Worm (Caenorhabditis elegans) whole organism, mixed stage, embryonic: ENCODE measurements around the gene oac-38.

ENCODE experiments used
- blmp-1 ChIP-seq: fragments of 150-350 bp; optimal IDR thresholded peaks from 2 replicates; lab custom pipeline; 2014; ENCODE audit warnings: missing biosample characterization, missing genetic modification characterization
- cnd-1 ChIP-seq: fragments of 200-800 bp; sonication (Bioruptor generic); optimal IDR thresholded peaks from 2 replicates; lab custom pipeline; 2018; ENCODE audit warnings: mild to moderate bottlenecking, missing genetic modification characterization, missing compliant biosample characterization
- elt-1 ChIP-seq: sonication (generic microtip); optimal IDR thresholded peaks from 2 replicates; lab custom pipeline; 2017; ENCODE audit warnings: missing genetic modification characterization, mild to moderate bottlenecking, missing compliant biosample characterization, antibody characterized with exemption, moderate library complexity, borderline replicate concordance; ENCODE audit not compliant: insufficient read depth
- elt-3 ChIP-seq: fragments of 150-350 bp; optimal IDR thresholded peaks from 2 replicates; lab custom pipeline; 2014; ENCODE audit warnings: missing biosample characterization, missing genetic modification characterization
- flh-1 ChIP-seq: fragments of 200-800 bp; sonication (Bioruptor generic); optimal IDR thresholded peaks from 2 replicates; lab custom pipeline; 2018; ENCODE audit warnings: mild to moderate bottlenecking, missing genetic modification characterization, moderate library complexity, missing compliant biosample characterization
- ham-2 ChIP-seq: fragments of 200-800 bp; sonication (Bioruptor generic); optimal IDR thresholded peaks from 2 replicates; lab custom pipeline; 2018; ENCODE audit warnings: mild to moderate bottlenecking, missing genetic modification characterization, missing compliant biosample characterization
- lin-13 ChIP-seq: fragments of 150-350 bp; optimal IDR thresholded peaks from 2 replicates; lab custom pipeline; 2014; ENCODE audit warnings: missing biosample characterization, missing genetic modification characterization
- mab-5 ChIP-seq: fragments of 150-350 bp; optimal IDR thresholded peaks from 2 replicates; lab custom pipeline; 2014; ENCODE audit warnings: missing biosample characterization, missing genetic modification characterization
- mep-1 ChIP-seq: fragments of 150-350 bp; optimal IDR thresholded peaks from 2 replicates; lab custom pipeline; 2017; ENCODE audit warnings: missing biosample characterization, missing genetic modification reagents, missing genetic modification characterization, inconsistent platforms
- nhr-28 ChIP-seq: fragments of 150-350 bp; optimal IDR thresholded peaks from 2 replicates; lab custom pipeline; 2014; ENCODE audit warnings: missing biosample characterization, missing genetic modification characterization
- nhr-76 ChIP-seq: sonication (generic microtip); optimal IDR thresholded peaks from 2 replicates; lab custom pipeline; 2017; ENCODE audit warnings: missing biosample characterization, missing genetic modification characterization
- pha-4 ChIP-seq: fragments of 150-350 bp; optimal IDR thresholded peaks from 2 replicates; lab custom pipeline; 2018; ENCODE audit warnings: missing biosample characterization, missing genetic modification reagents, missing genetic modification characterization

ce11 chrIV:14145594-14145993 is 7.6 kb downstream of the oac-38 start, which contains the start of gene oac-37:
- no peak for TF ChIP-seq flh-1 (GFP tag; lab: Kevin White, UChicago)
- no peak for TF ChIP-seq mab-5 (tag; lab: Kevin White, UChicago)
- no peak for TF ChIP-seq pha-4 (tag; lab: Kevin White, UChicago)
- no peak for TF ChIP-seq cnd-1 (tag; lab: Kevin White, UChicago)
- TF ChIP-seq elt-3 (tag; lab: Kevin White, UChicago) = no peak
- TF ChIP-seq elt-1 (tag; lab: Kevin White, UChicago) = no peak
- TF ChIP-seq blmp-1 = no peak
- no peak for TF ChIP-seq ham-2
- no peak for TF ChIP-seq nhr-28 (tag; lab: Kevin White, UChicago)
- TF ChIP-seq nhr-76 (tag; lab: Kevin White, UChicago) = no peak
- TF ChIP-seq lin-13 (tag; lab: Kevin White, UChicago) = no peak
- TF ChIP-seq mep-1 (tag; lab: Kevin White, UChicago) = no peak
